Fruit fly (Drosophila melanogaster) whole organism, wandering third instar larva: ENCODE data around the gene CG12321.

Source experiments
- Abd-B ChIP-seq: fragments of >200 bp; optimal IDR thresholded peaks from 2 replicates; lab custom pipeline; 2017; ENCODE audit warnings: missing biosample characterization, missing genetic modification characterization
- CG32264 ChIP-seq: fragments of 200-800 bp; sonication (Bioruptor generic); optimal IDR thresholded peaks from 2 replicates; lab custom pipeline; 2016; ENCODE audit warnings: missing biosample characterization, missing genetic modification characterization
- CG9705 ChIP-seq: fragments of 200-800 bp; sonication (Bioruptor generic); optimal IDR thresholded peaks from 2 replicates; lab custom pipeline; 2018; ENCODE audit warnings: missing biosample characterization, mild to moderate bottlenecking, missing genetic modification characterization
- CrebA ChIP-seq: fragments of 200-800 bp; sonication (Bioruptor generic); optimal IDR thresholded peaks from 2 replicates; lab custom pipeline; 2016; ENCODE audit warnings: missing biosample characterization, mild to moderate bottlenecking, missing genetic modification characterization, borderline replicate concordance
- Dfd ChIP-seq: fragments of >200 bp; optimal IDR thresholded peaks from 2 replicates; lab custom pipeline; 2017; ENCODE audit warnings: missing biosample characterization, missing genetic modification characterization
- Dif ChIP-seq: fragments of 200-275, 200-300 bp; sonication (Bioruptor generic); optimal IDR thresholded peaks from 2 replicates; lab custom pipeline; 2018; ENCODE audit warnings: missing biosample characterization, missing genetic modification characterization; ENCODE audit not compliant: partially characterized antibody
- GATAd ChIP-seq: sonication (Bioruptor generic); optimal IDR thresholded peaks from 2 replicates; lab custom pipeline; 2016; ENCODE audit warnings: missing biosample characterization, missing genetic modification characterization
- HLH106 ChIP-seq: fragments of 200-800 bp; optimal IDR thresholded peaks from 3 replicates; lab custom pipeline; 2019; ENCODE audit warnings: missing biosample characterization, mild to moderate bottlenecking, missing genetic modification characterization, moderate library complexity
- Hnf4 ChIP-seq: fragments of 200-800 bp; sonication (Bioruptor generic); optimal IDR thresholded peaks from 2 replicates; lab custom pipeline; 2016; ENCODE audit warnings: missing biosample characterization, mild to moderate bottlenecking, missing genetic modification characterization
- Hr78 ChIP-seq: fragments of >200 bp; optimal IDR thresholded peaks from 2 replicates; lab custom pipeline; 2017; ENCODE audit warnings: missing biosample characterization, missing genetic modification characterization
- Hr83 ChIP-seq: fragments of 200-300 bp; sonication (Bioruptor generic); optimal IDR thresholded peaks from 2 replicates; lab custom pipeline; 2016; ENCODE audit warnings: missing biosample characterization, mild to moderate bottlenecking, missing genetic modification characterization, moderate library complexity; ENCODE audit not compliant: poor library complexity, severe bottlenecking
- Jra ChIP-seq: sonication (Bioruptor generic); optimal IDR thresholded peaks from 2 replicates; lab custom pipeline; 2016; ENCODE audit warnings: missing biosample characterization, missing genetic modification characterization
- Mio ChIP-seq: sonication (Bioruptor generic); optimal IDR thresholded peaks from 2 replicates; lab custom pipeline; 2016; ENCODE audit warnings: missing biosample characterization, missing genetic modification characterization
- Myc ChIP-seq: fragments of >200 bp; optimal IDR thresholded peaks from 2 replicates; lab custom pipeline; 2017
- N ChIP-seq: fragments of >200 bp; optimal IDR thresholded peaks from 2 replicates; lab custom pipeline; 2018; ENCODE audit warnings: missing biosample characterization, missing external identifiers, missing genetic modification characterization
- OdsH ChIP-seq: fragments of 200-800 bp; sonication (Bioruptor generic); optimal IDR thresholded peaks from 2 replicates; lab custom pipeline; 2016; ENCODE audit warnings: missing biosample characterization, mild to moderate bottlenecking, missing genetic modification characterization
- Rel ChIP-seq, 2 experiments: fragments of 200-800 bp; sonication (Bioruptor generic) in 1 of 2; optimal IDR thresholded peaks; 2 replicates in 1 of 2; 3 replicates in 1 of 2; lab custom pipeline; 2016 to 2019; ENCODE audit warnings: mild to moderate bottlenecking in 2 of 2, missing biosample characterization in 2 of 2, missing genetic modification characterization in 2 of 2, moderate library complexity in 1 of 2
- Sp1 ChIP-seq: fragments of 200-800 bp; sonication (Bioruptor generic); optimal IDR thresholded peaks from 3 replicates; lab custom pipeline; 2019; ENCODE audit warnings: missing biosample characterization, mild to moderate bottlenecking, missing genetic modification characterization, moderate library complexity
- Vsx2 ChIP-seq: fragments of 200-300, 225-300 bp; sonication (Bioruptor generic); optimal IDR thresholded peaks from 2 replicates; lab custom pipeline; 2018; ENCODE audit warnings: missing biosample characterization, missing genetic modification characterization; ENCODE audit not compliant: partially characterized antibody
- br ChIP-seq: fragments of 200-800 bp; sonication (Bioruptor generic); optimal IDR thresholded peaks from 2 replicates; lab custom pipeline; 2016; ENCODE audit warnings: missing biosample characterization, missing genetic modification characterization
- brk ChIP-seq: fragments of 200-800 bp; sonication (Bioruptor generic); optimal IDR thresholded peaks from 2 replicates; lab custom pipeline; 2016; ENCODE audit warnings: missing biosample characterization, mild to moderate bottlenecking, missing genetic modification characterization
- dl ChIP-seq, 2 experiments: fragments of 175-275, 200-275 bp in 1 of 2; fragments of 200-275 bp in 1 of 2; sonication (Bioruptor generic); optimal IDR thresholded peaks; lab custom pipeline; 2018; ENCODE audit warnings: mild to moderate bottlenecking in 2 of 2, missing biosample characterization in 2 of 2, missing genetic modification characterization in 2 of 2, moderate library complexity in 2 of 2; ENCODE audit not compliant: partially characterized antibody in 2 of 2, insufficient read depth in 1 of 2
- dmrt93B ChIP-seq: fragments of 200-800 bp; sonication (Bioruptor generic); optimal IDR thresholded peaks from 2 replicates; lab custom pipeline; 2018; ENCODE audit warnings: missing biosample characterization, mild to moderate bottlenecking, missing genetic modification characterization
- dsf ChIP-seq: sonication (Bioruptor generic); optimal IDR thresholded peaks from 2 replicates; lab custom pipeline; 2016; ENCODE audit warnings: missing biosample characterization, missing genetic modification characterization, borderline replicate concordance
- ey ChIP-seq: fragments of 200-800 bp; sonication (Bioruptor generic); optimal IDR thresholded peaks from 2 replicates; lab custom pipeline; 2016; ENCODE audit warnings: missing biosample characterization, missing genetic modification characterization
- foxo ChIP-seq, 2 experiments: fragments of 200-800 bp; sonication (Bioruptor generic); optimal IDR thresholded peaks; 2 replicates in 1 of 2; 3 replicates in 1 of 2; lab custom pipeline; 2016 to 2017; ENCODE audit warnings: missing biosample characterization in 2 of 2, missing genetic modification characterization in 2 of 2
- fru ChIP-seq: fragments of 200-800 bp; sonication (Bioruptor generic); optimal IDR thresholded peaks from 3 replicates; lab custom pipeline; 2016; ENCODE audit warnings: missing biosample characterization, mild to moderate bottlenecking, missing genetic modification characterization
- h ChIP-seq: fragments of 200-800 bp; sonication (Bioruptor generic); optimal IDR thresholded peaks from 3 replicates; lab custom pipeline; 2016; ENCODE audit warnings: missing biosample characterization, mild to moderate bottlenecking, missing genetic modification characterization
- jim ChIP-seq: fragments of 175-275, 200-325 bp; sonication (Bioruptor generic); optimal IDR thresholded peaks from 2 replicates; lab custom pipeline; 2016; ENCODE audit warnings: missing biosample characterization, mild to moderate bottlenecking, missing genetic modification characterization
- lola ChIP-seq: fragments of >200 bp; optimal IDR thresholded peaks from 2 replicates; lab custom pipeline; 2017; ENCODE audit warnings: missing biosample characterization, missing genetic modification characterization
- pan ChIP-seq: fragments of >200 bp; optimal IDR thresholded peaks from 2 replicates; lab custom pipeline; 2017
- psq ChIP-seq: fragments of 200-800 bp; sonication (Bioruptor generic); optimal IDR thresholded peaks from 3 replicates; lab custom pipeline; 2017; ENCODE audit warnings: missing biosample characterization, mild to moderate bottlenecking, missing genetic modification characterization, moderate library complexity
- rgr ChIP-seq: fragments of 200-800 bp; sonication (Bioruptor generic); optimal IDR thresholded peaks from 3 replicates; lab custom pipeline; 2016; ENCODE audit warnings: missing biosample characterization, mild to moderate bottlenecking, missing genetic modification characterization
- sage ChIP-seq: fragments of 200-800 bp; sonication (Bioruptor generic); optimal IDR thresholded peaks from 2 replicates; lab custom pipeline; 2016; ENCODE audit warnings: missing biosample characterization, mild to moderate bottlenecking, missing genetic modification characterization
- sv ChIP-seq: fragments of 200-800 bp; sonication (Bioruptor generic); optimal IDR thresholded peaks from 3 replicates; lab custom pipeline; 2016; ENCODE audit warnings: missing biosample characterization, missing genetic modification characterization
- tai ChIP-seq: sonication (Bioruptor generic); optimal IDR thresholded peaks from 2 replicates; lab custom pipeline; 2016; ENCODE audit warnings: missing biosample characterization, missing genetic modification characterization
- usp ChIP-seq: fragments of >200 bp; optimal IDR thresholded peaks from 2 replicates; lab custom pipeline; 2017; ENCODE audit warnings: missing biosample characterization, missing genetic modification characterization
- woc ChIP-seq: sonication (Bioruptor generic); optimal IDR thresholded peaks from 2 replicates; lab custom pipeline; 2016; ENCODE audit warnings: missing biosample characterization, mild to moderate bottlenecking, missing genetic modification characterization

CG12321 gene

DNA sequence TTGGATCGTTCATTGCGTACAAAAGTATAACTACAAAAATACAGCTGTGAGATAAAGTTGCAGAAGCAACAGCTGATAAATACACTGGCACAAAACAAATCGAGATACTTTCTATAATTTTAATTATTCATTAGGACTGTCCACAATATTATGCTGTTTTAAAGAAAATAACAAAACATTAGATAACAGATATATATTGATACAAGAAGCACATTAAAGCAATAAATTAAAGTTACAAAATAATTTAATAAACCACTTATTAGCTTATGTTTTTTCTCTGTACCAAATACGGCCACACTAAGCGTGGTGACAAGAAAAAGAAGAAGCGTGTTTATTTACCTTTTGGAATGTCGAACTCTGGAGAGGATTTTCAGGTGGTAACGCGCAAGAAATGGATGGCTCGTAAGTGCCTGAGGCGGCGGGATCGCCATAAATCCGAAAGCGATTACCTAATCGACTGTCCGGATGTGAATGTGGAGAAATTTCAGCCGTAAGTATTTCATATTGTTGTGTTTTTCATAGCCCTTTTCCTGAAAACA, 31.8 kb upstream of the CG12321 start, which contains the start of the genes CG7988 and CG7183:
CG7988 (plus strand) TSS at position 316 of the 539 bp plus-strand sequence.
CG7183 (minus strand) TSS at position 489 of the 539 bp plus-strand sequence.
- TF ChIP-seq psq (GFP tag; lab: Kevin White, UChicago): peak; percentile 95
- no peak for TF ChIP-seq N (GFP tag; lab: Kevin White, UChicago)
- TF ChIP-seq fru (GFP tag; lab: Kevin White, UChicago): peak; percentile 98
- TF ChIP-seq Mio (GFP tag; lab: Kevin White, UChicago): peak; percentile 75
- TF ChIP-seq jim: peak; percentile 35
- peak; percentile 94 for TF ChIP-seq dsf (GFP tag; lab: Kevin White, UChicago)
- TF ChIP-seq sage: no peak
- no peak for TF ChIP-seq Hr78
- peak; percentile 94 for TF ChIP-seq woc (GFP tag; lab: Kevin White, UChicago)
- TF ChIP-seq usp (GFP tag; lab: Kevin White, UChicago): no peak
- TF ChIP-seq h (GFP tag; lab: Kevin White, UChicago): peak; percentile 98
- TF ChIP-seq brk (GFP tag; lab: Kevin White, UChicago): no peak
- peak; percentile 49 to 98 for TF ChIP-seq foxo (GFP tag; optimal IDR thresholded peaks at IDR 0.05; lab: Kevin White, UChicago)
- peak; percentile 96 for TF ChIP-seq Jra (GFP tag; lab: Kevin White, UChicago)
- peak; percentile 79 for TF ChIP-seq CG32264 (GFP tag; lab: Kevin White, UChicago)
- peak; percentile 92 for TF ChIP-seq dmrt93B (GFP tag; lab: Kevin White, UChicago)
- peak; percentile 95 for TF ChIP-seq br (GFP tag; lab: Kevin White, UChicago)
- no peak for TF ChIP-seq dl (GFP tag; optimal IDR thresholded peaks at IDR 0.05; lab: Kevin White, UChicago; ENCODE audit: insufficient read depth in 1 of 2, partially characterized antibody in 2 of 2)
- peak; percentile 95 for TF ChIP-seq sv
- no peak for TF ChIP-seq lola (GFP tag; lab: Kevin White, UChicago)
- TF ChIP-seq Hr83 (GFP tag; lab: Kevin White, UChicago): no peak
- no peak for TF ChIP-seq pan
- TF ChIP-seq Dif (GFP tag; lab: Kevin White, UChicago): no peak
- peak; percentile 97 for TF ChIP-seq Hnf4 (GFP tag; lab: Kevin White, UChicago)
- TF ChIP-seq Abd-B (GFP tag; lab: Kevin White, UChicago): no peak
- no peak for TF ChIP-seq tai (GFP tag; lab: Kevin White, UChicago)
- peak; percentile 88 for TF ChIP-seq GATAd (GFP tag; lab: Kevin White, UChicago)
- TF ChIP-seq Vsx2 (GFP tag; lab: Kevin White, UChicago): no peak
- TF ChIP-seq Rel (GFP tag; optimal IDR thresholded peaks at IDR 0.05; lab: Kevin White, UChicago): no peak
- peak; percentile 81 for TF ChIP-seq Rel (tag; optimal IDR thresholded peaks at IDR 0.05; lab: Kevin White, UChicago)
- peak; percentile 98 for TF ChIP-seq rgr (GFP tag; lab: Kevin White, UChicago)
- TF ChIP-seq Dfd: no peak
- TF ChIP-seq ey (GFP tag; lab: Kevin White, UChicago): peak; percentile 96
- TF ChIP-seq CG9705 (GFP tag; lab: Kevin White, UChicago): peak; percentile 89
- TF ChIP-seq Sp1: peak; percentile 98
- peak; percentile 98 for TF ChIP-seq OdsH (GFP tag; lab: Kevin White, UChicago)
- peak; percentile 98 for TF ChIP-seq HLH106 (tag; lab: Kevin White, UChicago)
- no peak for TF ChIP-seq CrebA (GFP tag; lab: Kevin White, UChicago)
- TF ChIP-seq Myc (lab: Kevin White, UChicago): no peak

DNA sequence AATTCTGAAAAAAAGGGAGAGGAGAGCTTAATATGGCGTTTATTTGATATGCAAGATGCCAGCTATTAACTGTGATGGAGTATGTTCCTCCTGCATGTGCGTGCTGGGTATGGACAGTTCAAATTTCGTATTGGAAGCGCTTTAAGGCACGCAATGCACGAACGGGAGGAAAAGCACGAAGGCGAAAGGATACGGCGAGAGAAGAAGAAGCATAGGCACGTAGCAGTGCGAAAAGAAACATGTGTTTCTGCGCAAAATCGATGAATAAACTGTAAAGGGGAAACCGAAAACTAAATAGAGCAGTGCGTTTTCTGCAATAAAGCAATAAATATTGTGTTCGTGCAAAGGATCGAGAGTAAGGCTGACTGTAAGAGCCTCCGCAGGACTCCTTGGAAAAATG, 27.4 kb upstream of the CG12321 start, which contains the start of gene CG14314:
CG14314 (plus strand) TSS at position 243 of the 400 bp plus-strand sequence.
- TF ChIP-seq tai (GFP tag; lab: Kevin White, UChicago) (no peak), br (GFP tag; lab: Kevin White, UChicago) (no peak), OdsH (GFP tag; lab: Kevin White, UChicago) (no peak), GATAd (GFP tag; lab: Kevin White, UChicago) (no peak), fru (GFP tag; lab: Kevin White, UChicago) (no peak), h (GFP tag; lab: Kevin White, UChicago) (no peak), ey (GFP tag; lab: Kevin White, UChicago) (no peak), Hnf4 (GFP tag; lab: Kevin White, UChicago) (no peak), usp (GFP tag; lab: Kevin White, UChicago) (no peak), Mio (GFP tag; lab: Kevin White, UChicago) (no peak), Myc (lab: Kevin White, UChicago) (no peak), rgr (GFP tag; lab: Kevin White, UChicago) (no peak), brk (GFP tag; lab: Kevin White, UChicago) (no peak), Dfd (no peak), sv (no peak), Rel (GFP tag; optimal IDR thresholded peaks at IDR 0.05; lab: Kevin White, UChicago) (no peak), Rel (tag; optimal IDR thresholded peaks at IDR 0.05; lab: Kevin White, UChicago) (no peak)
